Fruit fly (Drosophila melanogaster): ENCODE results near the gene CG1951.
A peak's percentile ranks its signal among the peaks of the same experiment; 100 is the strongest.

DNA sequence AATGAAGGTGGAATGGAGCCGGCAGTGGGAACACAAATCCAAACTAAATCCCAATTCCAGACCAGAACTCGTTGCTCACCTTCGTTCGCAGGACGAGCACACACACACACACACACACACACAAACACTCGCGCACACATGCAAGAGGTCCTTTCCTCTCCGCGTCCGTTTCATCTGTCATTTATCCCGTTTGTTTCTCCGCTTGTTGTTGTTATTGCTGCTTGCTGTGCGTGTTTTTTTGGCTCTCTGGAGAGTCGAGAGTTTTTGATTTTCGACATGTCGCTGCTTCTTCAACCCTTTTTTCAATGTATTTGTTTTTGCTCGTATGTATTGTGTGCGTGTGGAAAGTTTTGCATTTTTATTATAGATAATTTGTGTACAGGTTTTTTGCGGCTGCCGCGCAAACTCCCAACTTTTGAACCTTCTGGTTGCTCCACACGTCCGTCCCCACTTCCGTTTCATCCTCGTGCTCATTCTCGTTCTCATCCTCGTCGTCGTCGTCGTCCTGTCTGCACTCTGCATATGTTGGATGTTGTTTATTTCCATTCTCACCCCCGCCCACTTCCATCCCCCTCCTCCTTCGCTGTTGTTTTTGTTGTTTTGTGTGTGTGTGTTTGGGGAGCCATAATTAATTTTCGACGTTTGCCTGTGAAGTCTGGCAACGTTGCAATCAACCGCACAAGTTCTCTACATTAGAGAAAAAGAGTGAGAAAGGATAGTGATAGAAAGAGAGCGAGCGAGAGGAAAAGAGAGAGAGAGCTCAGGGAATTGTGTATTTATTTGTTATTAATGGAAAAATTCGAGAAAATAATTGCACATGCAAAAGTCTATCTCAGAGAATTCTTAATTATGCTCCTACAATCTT, 42.4 kb downstream of the CG1951 start:
- TF ChIP-seq fru (GFP tag; optimal IDR thresholded peaks at IDR 0.05) (peak; percentile 2), Jra (GFP tag; optimal IDR thresholded peaks at IDR 0.05) (no peak)

Data from whole organism, wandering third instar larva.